Fruit fly (Drosophila melanogaster) whole organism, embryonic: ENCODE measurements around the gene isoQC.

Experiments used
- C15 ChIP-seq: fragments of 200-800 bp; sonication (Bioruptor generic); IDR thresholded peaks from 3 replicates; pipeline ENCODE4 v1.3.6; 2022; ENCODE audit warnings: missing biosample characterization, missing genetic modification characterization
- CG10654 ChIP-seq: fragments of 200-800 bp; sonication (Bioruptor generic); optimal IDR thresholded peaks from 2 replicates; lab custom pipeline; 2016; ENCODE audit warnings: missing biosample characterization, missing genetic modification characterization
- CG11695 ChIP-seq: fragments of 200-800 bp; sonication (Bioruptor generic); IDR thresholded peaks from 3 replicates; pipeline ENCODE4 v1.3.6; 2022; ENCODE audit warnings: missing biosample characterization, missing genetic modification characterization
- CG12744 ChIP-seq: fragments of 200-800 bp; sonication (Bioruptor generic); optimal IDR thresholded peaks from 2 replicates; lab custom pipeline; 2016; ENCODE audit warnings: missing biosample characterization, missing genetic modification characterization
- CG14710 ChIP-seq: fragments of 200-800 bp; sonication (Bioruptor generic); optimal IDR thresholded peaks from 3 replicates; lab custom pipeline; 2019; ENCODE audit warnings: missing biosample characterization, mild to moderate bottlenecking, missing genetic modification characterization, moderate library complexity
- CG15601 ChIP-seq: fragments of 200-800 bp; sonication (Bioruptor generic); optimal IDR thresholded peaks from 3 replicates; lab custom pipeline; 2019; ENCODE audit warnings: missing biosample characterization, mild to moderate bottlenecking, missing genetic modification characterization, moderate library complexity
- CG15696 ChIP-seq: fragments of 200-800 bp; sonication (Bioruptor generic); optimal IDR thresholded peaks from 2 replicates; lab custom pipeline; 2019; ENCODE audit warnings: missing biosample characterization, mild to moderate bottlenecking, missing genetic modification characterization, moderate library complexity
- CG1792 ChIP-seq: fragments of 200-800 bp; sonication (Bioruptor generic); optimal IDR thresholded peaks from 2 replicates; lab custom pipeline; 2016; ENCODE audit warnings: missing biosample characterization, missing genetic modification characterization
- CG2678 ChIP-seq: fragments of 200-800 bp; sonication (Bioruptor generic); optimal IDR thresholded peaks from 3 replicates; lab custom pipeline; 2019; ENCODE audit warnings: missing biosample characterization, mild to moderate bottlenecking, missing genetic modification characterization, moderate library complexity
- CG2712 ChIP-seq: fragments of 200-800 bp; optimal IDR thresholded peaks from 3 replicates; lab custom pipeline; 2019; ENCODE audit warnings: missing biosample characterization, mild to moderate bottlenecking, missing genetic modification characterization, moderate library complexity
- CG30403 ChIP-seq: fragments of 200-800 bp; sonication (Bioruptor generic); optimal IDR thresholded peaks from 3 replicates; lab custom pipeline; 2016; ENCODE audit warnings: missing biosample characterization, missing genetic modification characterization
- CG3281 ChIP-seq: fragments of 200-800 bp; sonication (Bioruptor generic); optimal IDR thresholded peaks from 3 replicates; lab custom pipeline; 2017; ENCODE audit warnings: missing biosample characterization, mild to moderate bottlenecking, missing genetic modification characterization
- CG3407 ChIP-seq: fragments of 200-800 bp; sonication (Bioruptor generic); optimal IDR thresholded peaks from 2 replicates; lab custom pipeline; 2018; ENCODE audit warnings: missing biosample characterization, mild to moderate bottlenecking, missing genetic modification characterization
- CG34422 ChIP-seq: fragments of 200-800 bp; sonication (Bioruptor generic); IDR thresholded peaks from 3 replicates; pipeline ENCODE4 v1.3.6; 2022; ENCODE audit warnings: missing biosample characterization, missing genetic modification characterization
- CG6254 ChIP-seq: fragments of 200-800 bp; sonication (Bioruptor generic); optimal IDR thresholded peaks from 3 replicates; lab custom pipeline; 2017; ENCODE audit warnings: mild to moderate bottlenecking, missing biosample characterization, missing genetic modification reagents, missing genetic modification characterization
- CG7745 ChIP-seq: fragments of 200-800 bp; sonication (Bioruptor generic); optimal IDR thresholded peaks from 2 replicates; lab custom pipeline; 2018; ENCODE audit warnings: missing biosample characterization, mild to moderate bottlenecking, missing genetic modification characterization, moderate library complexity
- CG7987 ChIP-seq: fragments of 200-800 bp; sonication (Bioruptor generic); optimal IDR thresholded peaks from 2 replicates; lab custom pipeline; 2018; ENCODE audit warnings: missing biosample characterization, mild to moderate bottlenecking, missing genetic modification characterization, moderate library complexity
- Dek ChIP-seq: fragments of 200-800 bp; sonication (Bioruptor generic); optimal IDR thresholded peaks from 3 replicates; lab custom pipeline; 2019; ENCODE audit warnings: missing biosample characterization, mild to moderate bottlenecking, missing genetic modification characterization, moderate library complexity
- Dll ChIP-seq: fragments of 200-800 bp; sonication (Bioruptor generic); IDR thresholded peaks from 4 replicates; pipeline ENCODE4 v1.3.6; 2022; ENCODE audit warnings: missing biosample characterization, missing genetic modification characterization; ENCODE audit not compliant: partially characterized antibody
- E2f1 ChIP-seq: fragments of 200-800 bp; sonication (Bioruptor generic); IDR thresholded peaks from 2 replicates; pipeline ENCODE4 v1.3.6; 2022; ENCODE audit warnings: missing biosample characterization, missing genetic modification characterization
- HHEX ChIP-seq: fragments of 200-800 bp; sonication (Bioruptor generic); optimal IDR thresholded peaks from 3 replicates; lab custom pipeline; 2017; ENCODE audit warnings: missing biosample characterization, mild to moderate bottlenecking, missing genetic modification characterization, missing genetic modification reagents
- HLH3B ChIP-seq: fragments of 200-800 bp; sonication (Bioruptor generic); IDR thresholded peaks from 2 replicates; pipeline ENCODE4 v1.3.6; 2022; ENCODE audit warnings: missing biosample characterization, missing genetic modification characterization
- MTF-1 ChIP-seq: fragments of 200-800 bp; sonication (Bioruptor generic); optimal IDR thresholded peaks from 2 replicates; lab custom pipeline; 2018; ENCODE audit warnings: missing biosample characterization, mild to moderate bottlenecking, missing genetic modification characterization, borderline replicate concordance
- Mrtf ChIP-seq: fragments of 200-800 bp; sonication (Bioruptor generic); IDR thresholded peaks from 3 replicates; pipeline ENCODE4 v1.3.6; 2022; ENCODE audit warnings: missing biosample characterization, missing genetic modification characterization
- Neu2 ChIP-seq: fragments of 200-800 bp; sonication (Bioruptor generic); optimal IDR thresholded peaks from 3 replicates; lab custom pipeline; 2016; ENCODE audit warnings: missing biosample characterization, missing genetic modification characterization, borderline replicate concordance
- Opbp ChIP-seq: fragments of 200-800 bp; sonication (Bioruptor generic); IDR thresholded peaks from 3 replicates; pipeline ENCODE4 v1.3.6; 2022; ENCODE audit warnings: missing biosample characterization, missing genetic modification characterization; ENCODE audit not compliant: partially characterized antibody
- Pdp1 ChIP-seq, 2 experiments: fragments of 200-800 bp; sonication (Bioruptor generic); optimal IDR thresholded peaks; 3 replicates each; lab custom pipeline; 2016; ENCODE audit warnings: missing biosample characterization in 2 of 2, missing genetic modification characterization in 2 of 2, mild to moderate bottlenecking in 1 of 2, moderate library complexity in 1 of 2
- Poxn ChIP-seq: fragments of 200-800 bp; sonication (Bioruptor generic); IDR thresholded peaks from 2 replicates; pipeline ENCODE4 v1.3.6; 2022; ENCODE audit warnings: missing biosample characterization, missing genetic modification characterization
- Rx ChIP-seq: fragments of 200-800 bp; sonication (Bioruptor generic); IDR thresholded peaks from 2 replicates; pipeline ENCODE4 v1.3.6; 2022; ENCODE audit warnings: missing biosample characterization, missing genetic modification characterization
- Side ChIP-seq: fragments of 200-800 bp; sonication (Bioruptor generic); optimal IDR thresholded peaks from 2 replicates; lab custom pipeline; 2016; ENCODE audit warnings: missing biosample characterization, missing genetic modification characterization
- Sox100B ChIP-seq: fragments of 200-800 bp; sonication (Bioruptor generic); optimal IDR thresholded peaks from 3 replicates; lab custom pipeline; 2018; ENCODE audit warnings: missing biosample characterization, mild to moderate bottlenecking, missing genetic modification characterization
- Spps ChIP-seq: fragments of 200-800 bp; sonication (Bioruptor generic); optimal IDR thresholded peaks from 2 replicates; lab custom pipeline; 2018; ENCODE audit warnings: missing biosample characterization, mild to moderate bottlenecking, missing genetic modification characterization
- Xrp1 ChIP-seq: fragments of 200-800 bp; sonication (Bioruptor generic); IDR thresholded peaks from 2 replicates; pipeline ENCODE4 v1.3.6; 2022; ENCODE audit warnings: missing biosample characterization, missing genetic modification characterization
- dan ChIP-seq: fragments of 200-800 bp; sonication (Bioruptor generic); IDR thresholded peaks from 2 replicates; pipeline ENCODE4 v1.3.6; 2022; ENCODE audit warnings: missing biosample characterization, missing genetic modification characterization
- emc ChIP-seq: fragments of 200-800 bp; sonication (Bioruptor generic); optimal IDR thresholded peaks from 2 replicates; lab custom pipeline; 2016; ENCODE audit warnings: missing biosample characterization, missing genetic modification characterization
- fd102C ChIP-seq: fragments of 200-800 bp; sonication (Bioruptor generic); optimal IDR thresholded peaks from 2 replicates; lab custom pipeline; 2018; ENCODE audit warnings: missing biosample characterization, mild to moderate bottlenecking, missing genetic modification characterization, moderate library complexity
- gem ChIP-seq: fragments of 200-800 bp; sonication (Bioruptor generic); optimal IDR thresholded peaks from 2 replicates; lab custom pipeline; 2019; ENCODE audit warnings: missing biosample characterization, mild to moderate bottlenecking, missing genetic modification characterization, moderate library complexity
- grn ChIP-seq: fragments of 200-800 bp; sonication (Bioruptor generic); optimal IDR thresholded peaks from 3 replicates; lab custom pipeline; 2017; ENCODE audit warnings: missing biosample characterization, missing genetic modification characterization
- gro ChIP-seq: fragments of 200-800 bp; sonication (Bioruptor generic); optimal IDR thresholded peaks from 2 replicates; lab custom pipeline; 2016; ENCODE audit warnings: missing biosample characterization, missing genetic modification characterization
- ham ChIP-seq: fragments of 200-800 bp; sonication (Bioruptor generic); IDR thresholded peaks from 2 replicates; pipeline ENCODE4 v1.3.6; 2022; ENCODE audit warnings: missing biosample characterization, missing genetic modification characterization
- hth ChIP-seq: fragments of >200 bp; optimal IDR thresholded peaks from 2 replicates; lab custom pipeline; 2017; ENCODE audit warnings: inconsistent platforms
- ind ChIP-seq: fragments of 200-800 bp; sonication (Bioruptor generic); optimal IDR thresholded peaks from 3 replicates; lab custom pipeline; 2016; ENCODE audit warnings: missing biosample characterization, missing genetic modification characterization
- mam ChIP-seq: fragments of 200-800 bp; sonication (Bioruptor generic); optimal IDR thresholded peaks from 3 replicates; lab custom pipeline; 2016; ENCODE audit warnings: missing biosample characterization, missing genetic modification characterization
- sens ChIP-seq: fragments of 200-800 bp; sonication (Bioruptor generic); peaks from one replicate; lab custom pipeline; 2016; ENCODE audit warnings: missing biosample characterization, missing genetic modification characterization
- so ChIP-seq: fragments of 200-800 bp; sonication (Bioruptor generic); IDR thresholded peaks from 3 replicates; pipeline ENCODE4 v1.3.6; 2022; ENCODE audit warnings: missing biosample characterization, missing genetic modification characterization
- sob ChIP-seq: fragments of 200-800 bp; sonication (Bioruptor generic); IDR thresholded peaks from 2 replicates; pipeline ENCODE4 v1.3.6; 2022; ENCODE audit warnings: missing biosample characterization, missing genetic modification characterization
- sqz ChIP-seq: fragments of 200-800 bp; sonication (Bioruptor generic); optimal IDR thresholded peaks from 3 replicates; lab custom pipeline; 2018; ENCODE audit warnings: missing biosample characterization, mild to moderate bottlenecking, missing genetic modification characterization
- stc ChIP-seq: fragments of 200-800 bp; sonication (Bioruptor generic); IDR thresholded peaks from 2 replicates; pipeline ENCODE4 v1.3.6; 2022; ENCODE audit warnings: missing biosample characterization, missing genetic modification characterization
- tll ChIP-seq, 2 experiments: fragments of 200-800 bp in 1 of 2; fragments of >200 bp in 1 of 2; sonication (Bioruptor generic) in 1 of 2; optimal IDR thresholded peaks; 2 replicates each; lab custom pipeline; 2017 to 2019; ENCODE audit warnings: missing biosample characterization in 2 of 2, missing genetic modification characterization in 2 of 2, mild to moderate bottlenecking in 1 of 2, moderate library complexity in 1 of 2
- wor ChIP-seq: fragments of 200-800 bp; sonication (Bioruptor generic); IDR thresholded peaks from 2 replicates; pipeline ENCODE4 v1.3.6; 2022; ENCODE audit warnings: missing biosample characterization, missing genetic modification characterization
- z ChIP-seq: fragments of 200-800 bp; sonication (Bioruptor generic); IDR thresholded peaks from 3 replicates; pipeline ENCODE4 v1.3.6; 2022; ENCODE audit warnings: missing biosample characterization, missing genetic modification characterization
- zfh1 ChIP-seq: fragments of 200-800 bp; sonication (Bioruptor generic); IDR thresholded peaks from 3 replicates; pipeline ENCODE4 v1.3.6; 2022; ENCODE audit warnings: missing biosample characterization, missing genetic modification characterization

Gene isoQC

dm6 chr3L:20507552-20507951 lies 33.3 kb downstream of the isoQC start (continued):
- TF ChIP-seq mam (GFP tag; lab: Kevin White, UChicago) (peak; percentile 12), CG34422 (GFP tag; lab: Robert Waterston, UW) (no peak), CG2678 (tag; lab: Kevin White, UChicago) (peak; percentile 20), fd102C (GFP tag; lab: Kevin White, UChicago) (peak; percentile 42), Opbp (GFP tag; lab: Robert Waterston, UW) (no peak), tll (GFP tag; optimal IDR thresholded peaks at IDR 0.05; lab: Kevin White, UChicago) (no peak), emc (GFP tag; lab: Kevin White, UChicago) (no peak), sob (GFP tag; lab: Robert Waterston, UW) (no peak), ham (GFP tag; lab: Robert Waterston, UW) (no peak), CG10654 (GFP tag; lab: Kevin White, UChicago) (no peak), Xrp1 (GFP tag; lab: Robert Waterston, UW) (peak; percentile 56; the same call in 1 of the 2 replicates), CG3407 (GFP tag; lab: Kevin White, UChicago) (peak; percentile 38), gem (tag; lab: Kevin White, UChicago) (peak; percentile 22), Mrtf (no peak), Sox100B (GFP tag; lab: Kevin White, UChicago) (no peak), Dek (tag; lab: Kevin White, UChicago) (no peak), stc (GFP tag; lab: Robert Waterston, UW) (0 out of 2 replicates have a peak, but pooled peaks have one; percentile 42), z (GFP tag; lab: Robert Waterston, UW) (no peak), CG12744 (no peak), Neu2 (no peak), hth (lab: Kevin White, UChicago) (no peak), Pdp1 (GFP tag; optimal IDR thresholded peaks at IDR 0.05; lab: Kevin White, UChicago) (peak in 1 of 2 experiments; percentile 94), CG30403 (no peak), CG11695 (GFP tag; lab: Robert Waterston, UW) (no peak), MTF-1 (GFP tag; lab: Kevin White, UChicago) (peak; percentile 27), CG6254 (peak; percentile 49), C15 (GFP tag; lab: Robert Waterston, UW) (no peak), ind (GFP tag; lab: Kevin White, UChicago) (no peak), CG2712 (tag; lab: Kevin White, UChicago) (no peak), grn (GFP tag; lab: Kevin White, UChicago) (no peak), E2f1 (no peak), Rx (GFP tag; lab: Robert Waterston, UW) (0 out of 2 replicates have a peak, but pooled peaks have one; percentile 6), Side (no peak), CG15696 (tag; lab: Kevin White, UChicago) (peak; percentile 38), Dll (GFP tag; lab: Robert Waterston, UW) (no peak), CG15601 (tag; lab: Kevin White, UChicago) (peak; percentile 28), sens (GFP tag; lab: Kevin White, UChicago) (peak; percentile 9), CG1792 (GFP tag; lab: Kevin White, UChicago) (no peak), Poxn (GFP tag; lab: Robert Waterston, UW) (no peak), dan (GFP tag; lab: Robert Waterston, UW) (no peak), gro (no peak), CG3281 (GFP tag; lab: Kevin White, UChicago) (no peak), zfh1 (GFP tag; lab: Robert Waterston, UW) (no peak), CG7745 (tag; lab: Kevin White, UChicago) (peak; percentile 37), HHEX (GFP tag; lab: Kevin White, UChicago) (peak; percentile 18), wor (no peak), CG7987 (peak; percentile 1), Spps (tag; lab: Kevin White, UChicago) (peak; percentile 33), HLH3B (GFP tag; lab: Robert Waterston, UW) (peak; percentile 6; the same call in 1 of the 2 replicates), so (GFP tag; lab: Robert Waterston, UW) (no peak), CG14710 (peak; percentile 10), sqz (GFP tag; lab: Kevin White, UChicago) (no peak)
